Worm (Caenorhabditis elegans) whole organism, L4/young adult: ENCODE results near the gene dyf-13.

ENCODE experiments used
- W03F9.2 ChIP-seq: fragments of 150-350 bp; optimal IDR thresholded peaks from 2 replicates; lab custom pipeline; 2014; ENCODE audit warnings: missing biosample characterization, missing genetic modification characterization
- dao-5 ChIP-seq: sonication (generic microtip); optimal IDR thresholded peaks from 2 replicates; lab custom pipeline; 2016; ENCODE audit warnings: missing genotype, missing genetic modification characterization, moderate library complexity, missing compliant biosample characterization

ce11 chrII:7148099-7148498, 23.1 kb downstream of the dyf-13 start, which contains the start of gene T07F8.1:
- TF ChIP-seq W03F9.2 (tag; lab: Kevin White, UChicago) (no peak), dao-5 (tag; lab: Kevin White, UChicago) (no peak)
